Fruit fly (Drosophila melanogaster): Measurements from ENCODE around the gene Pdp.

Pdp gene

dm6 chrX:7698000-7698896 lies 36.2 kb downstream of the Pdp start (continued):
- TF ChIP-seq ac (GFP tag; optimal IDR thresholded peaks at IDR 0.05) (peak; percentile 56), CG3163 (GFP tag; optimal IDR thresholded peaks at IDR 0.05) (peak; percentile 89), CG10147 (GFP tag; optimal IDR thresholded peaks at IDR 0.05) (peak; percentile 96), eyg (GFP tag; optimal IDR thresholded peaks at IDR 0.05) (peak; percentile 79), kni (GFP tag; optimal IDR thresholded peaks at IDR 0.05) (peak; percentile 61), Mrtf (GFP tag; IDR thresholded peaks at IDR 0.05) (peak; percentile 93), CG16863 (GFP tag; optimal IDR thresholded peaks at IDR 0.05) (peak; percentile 89), CG11560 (tag; IDR thresholded peaks at IDR 0.05) (peak; percentile 85), eve (GFP tag; optimal IDR thresholded peaks at IDR 0.05) (peak in 1 of 2 experiments; percentile 98), CG10267 (tag; optimal IDR thresholded peaks at IDR 0.05) (peak; percentile 89), Doc2 (GFP tag; IDR thresholded peaks at IDR 0.05) (peak; percentile 83), CG4282 (GFP tag; optimal IDR thresholded peaks at IDR 0.05) (peak; percentile 42), HLH4C (GFP tag; IDR thresholded peaks at IDR 0.05; ENCODE audit: partially characterized antibody) (no peak), Dref (GFP tag; IDR thresholded peaks at IDR 0.05) (no peak), CG18262 (tag; optimal IDR thresholded peaks at IDR 0.05) (peak; percentile 94), dpn (GFP tag; optimal IDR thresholded peaks at IDR 0.05) (peak; percentile 91 to 95), CG6683 (GFP tag; optimal IDR thresholded peaks at IDR 0.05) (peak; percentile 89), CG11093 (GFP tag; IDR thresholded peaks at IDR 0.05) (peak; percentile 91), CG2120 (GFP tag; optimal IDR thresholded peaks at IDR 0.05) (peak; percentile 97), CG2199 (GFP tag; IDR thresholded peaks at IDR 0.05) (peak; percentile 85; the same call in 1 of the 3 replicates), CG4707 (GFP tag; optimal IDR thresholded peaks at IDR 0.05) (peak; percentile 81), corto (GFP tag; optimal IDR thresholded peaks at IDR 0.05) (peak; percentile 84), sens (GFP tag) (peak; percentile 98), CG11398 (GFP tag; optimal IDR thresholded peaks at IDR 0.05) (peak; percentile 74), Lhr (GFP tag; optimal IDR thresholded peaks at IDR 0.05) (peak; percentile 84), Hmx (GFP tag; optimal IDR thresholded peaks at IDR 0.05) (peak; percentile 82), CG4854 (GFP tag; optimal IDR thresholded peaks at IDR 0.05) (peak; percentile 91), row (GFP tag; IDR thresholded peaks at IDR 0.05) (peak; percentile 97), wor (GFP tag; IDR thresholded peaks at IDR 0.05) (peak; percentile 91), peb (GFP tag; IDR thresholded peaks at IDR 0.05) (peak; percentile 91), ato (GFP tag; IDR thresholded peaks at IDR 0.05; ENCODE audit: partially characterized antibody) (no peak), CG12744 (GFP tag; optimal IDR thresholded peaks at IDR 0.05) (peak; percentile 89), bigmax (GFP tag; optimal IDR thresholded peaks at IDR 0.05) (peak; percentile 51), CG9437 (GFP tag; optimal IDR thresholded peaks at IDR 0.05) (peak; percentile 91), Taf1 (GFP tag; IDR thresholded peaks at IDR 0.05) (peak; percentile 90), CG2202 (tag; optimal IDR thresholded peaks at IDR 0.05) (peak; percentile 76), CG1602 (GFP tag; optimal IDR thresholded peaks at IDR 0.05) (peak; percentile 92), ewg (GFP tag; optimal IDR thresholded peaks at IDR 0.05) (peak; percentile 91), ftz-f1 (GFP tag; optimal IDR thresholded peaks at IDR 0.05) (peak; percentile 6), bcd (GFP tag; optimal IDR thresholded peaks at IDR 0.05) (peak; percentile 96), CG9727 (GFP tag; optimal IDR thresholded peaks at IDR 0.05) (peak; percentile 96), CG10209 (GFP tag; optimal IDR thresholded peaks at IDR 0.05) (peak; percentile 95), zen2 (GFP tag; IDR thresholded peaks at IDR 0.05; ENCODE audit: partially characterized antibody) (no peak), CG12391 (tag; optimal IDR thresholded peaks at IDR 0.05) (peak; percentile 97), pho (GFP tag; optimal IDR thresholded peaks at IDR 0.05) (peak; percentile 92), BEAF-32 (GFP tag; optimal IDR thresholded peaks at IDR 0.05) (no peak), Xbp1 (GFP tag; optimal IDR thresholded peaks at IDR 0.05) (peak; percentile 95), caup (GFP tag; optimal IDR thresholded peaks at IDR 0.05; ENCODE audit: severe bottlenecking) (peak; percentile 95)
